Worm (Caenorhabditis elegans) whole organism, L3 larva: Measurements from ENCODE around the gene bet-2.

ENCODE experiments used
- R02D3.7 ChIP-seq: fragments of 150-350 bp; optimal IDR thresholded peaks from 2 replicates; lab custom pipeline; 2014; ENCODE audit warnings: missing biosample characterization, missing genetic modification characterization
- ZK546.5 ChIP-seq: sonication (generic microtip); optimal IDR thresholded peaks from 2 replicates; lab custom pipeline; 2017; ENCODE audit warnings: missing biosample characterization, missing genetic modification characterization
- aly-2 ChIP-seq: fragments of 150-350 bp; optimal IDR thresholded peaks from 2 replicates; lab custom pipeline; 2014; ENCODE audit warnings: missing biosample characterization, missing genetic modification characterization
- ceh-16 ChIP-seq: sonication (generic microtip); optimal IDR thresholded peaks from 2 replicates; lab custom pipeline; 2017; ENCODE audit warnings: missing biosample characterization, missing genetic modification characterization
- ceh-28 ChIP-seq: fragments of 150-350 bp; optimal IDR thresholded peaks from 2 replicates; lab custom pipeline; 2014; ENCODE audit warnings: missing biosample characterization, missing genetic modification reagents, missing genetic modification characterization
- ceh-82 ChIP-seq: fragments of 150-350 bp; optimal IDR thresholded peaks from 2 replicates; lab custom pipeline; 2014; ENCODE audit warnings: missing biosample characterization, missing genetic modification characterization
- daf-12 ChIP-seq: fragments of 150-350 bp; optimal IDR thresholded peaks from 2 replicates; lab custom pipeline; 2014; ENCODE audit warnings: missing biosample characterization, missing genetic modification reagents, missing genetic modification characterization
- elt-1 ChIP-seq: fragments of 150-350 bp; optimal IDR thresholded peaks from 2 replicates; lab custom pipeline; 2014; ENCODE audit warnings: missing biosample characterization, missing genetic modification characterization
- elt-2 ChIP-seq: sonication (generic microtip); optimal IDR thresholded peaks from 2 replicates; lab custom pipeline; 2016; ENCODE audit warnings: missing genetic modification reagents, mild to moderate bottlenecking, missing genetic modification characterization, missing compliant biosample characterization
- elt-3 ChIP-seq, 3 experiments: fragments of 150-350 bp in 1 of 3; sonication (generic microtip) in 2 of 3; optimal IDR thresholded peaks; 2 replicates in 2 of 3; 4 replicates in 1 of 3; lab custom pipeline; 2014 to 2017; ENCODE audit warnings: missing biosample characterization in 3 of 3, missing genetic modification characterization in 3 of 3
- eor-1 ChIP-seq, 2 experiments: fragments of 150-350 bp; optimal IDR thresholded peaks; 2 replicates each; lab custom pipeline; 2014 to 2018; ENCODE audit warnings: missing biosample characterization in 2 of 2, missing genetic modification characterization in 2 of 2
- fkh-2 ChIP-seq: fragments of 150-350 bp; optimal IDR thresholded peaks from 2 replicates; lab custom pipeline; 2014; ENCODE audit warnings: missing biosample characterization, missing genetic modification reagents, missing genetic modification characterization
- fos-1 ChIP-seq: fragments of 150-350 bp; optimal IDR thresholded peaks from 2 replicates; lab custom pipeline; 2014; ENCODE audit warnings: missing biosample characterization, missing genetic modification characterization
- hmg-11 ChIP-seq: sonication (generic microtip); optimal IDR thresholded peaks from 2 replicates; lab custom pipeline; 2016; ENCODE audit warnings: missing genetic modification characterization, missing compliant biosample characterization
- jun-1 ChIP-seq: fragments of 150-350 bp; optimal IDR thresholded peaks from 2 replicates; lab custom pipeline; 2014; ENCODE audit warnings: missing biosample characterization, missing genetic modification reagents, missing genetic modification characterization
- lin-15B ChIP-seq: fragments of 150-350 bp; optimal IDR thresholded peaks from 2 replicates; lab custom pipeline; 2014; ENCODE audit warnings: missing biosample characterization, missing genetic modification characterization
- lin-39 ChIP-seq: fragments of 150-350 bp; optimal IDR thresholded peaks from 2 replicates; lab custom pipeline; 2018; ENCODE audit warnings: missing biosample characterization, missing genetic modification reagents, missing genetic modification characterization
- lsy-12 ChIP-seq: sonication (generic microtip); optimal IDR thresholded peaks from 2 replicates; lab custom pipeline; 2016; ENCODE audit warnings: mild to moderate bottlenecking, missing genetic modification characterization, missing compliant biosample characterization
- mdl-1 ChIP-seq: fragments of 150-350 bp; optimal IDR thresholded peaks from 2 replicates; lab custom pipeline; 2014; ENCODE audit warnings: missing biosample characterization, missing genetic modification characterization
- mml-1 ChIP-seq: fragments of 150-350 bp; sonication (generic microtip); optimal IDR thresholded peaks from 3 replicates; lab custom pipeline; 2014; ENCODE audit warnings: missing biosample characterization, missing genetic modification characterization
- nfya-1 ChIP-seq: sonication (generic microtip); optimal IDR thresholded peaks from 2 replicates; lab custom pipeline; 2017; ENCODE audit warnings: missing genetic modification characterization, mild to moderate bottlenecking, missing compliant biosample characterization, antibody characterized with exemption, moderate library complexity; ENCODE audit not compliant: insufficient read depth
- nhr-11 ChIP-seq: fragments of 150-350 bp; optimal IDR thresholded peaks from 2 replicates; lab custom pipeline; 2014; ENCODE audit warnings: missing biosample characterization, missing genetic modification characterization
- nhr-12 ChIP-seq: fragments of 150-350 bp; optimal IDR thresholded peaks from 2 replicates; lab custom pipeline; 2014; ENCODE audit warnings: missing biosample characterization, missing genetic modification characterization
- nhr-23 ChIP-seq: fragments of 150-350 bp; optimal IDR thresholded peaks from 2 replicates; lab custom pipeline; 2014; ENCODE audit warnings: missing biosample characterization, missing genetic modification reagents, missing genetic modification characterization
- nhr-237 ChIP-seq: fragments of 150-350 bp; optimal IDR thresholded peaks from 2 replicates; lab custom pipeline; 2014; ENCODE audit warnings: missing biosample characterization, missing genetic modification characterization
- nhr-25 ChIP-seq: sonication (generic microtip); optimal IDR thresholded peaks from 2 replicates; lab custom pipeline; 2017; ENCODE audit warnings: missing biosample characterization, missing genetic modification characterization
- nhr-28 ChIP-seq: fragments of 150-350 bp; optimal IDR thresholded peaks from 2 replicates; lab custom pipeline; 2014; ENCODE audit warnings: missing biosample characterization, missing genetic modification characterization
- nhr-43 ChIP-seq: sonication (generic microtip); optimal IDR thresholded peaks from 2 replicates; lab custom pipeline; 2016; ENCODE audit warnings: mild to moderate bottlenecking, missing genetic modification characterization, missing compliant biosample characterization; ENCODE audit not compliant: poor library complexity, severe bottlenecking
- nhr-67 ChIP-seq: fragments of 150-350 bp; optimal IDR thresholded peaks from 2 replicates; lab custom pipeline; 2014; ENCODE audit warnings: missing biosample characterization, missing genetic modification characterization
- nhr-77 ChIP-seq: fragments of 150-350 bp; optimal IDR thresholded peaks from 2 replicates; lab custom pipeline; 2014; ENCODE audit warnings: missing biosample characterization, missing genetic modification characterization
- pha-4 ChIP-seq: fragments of 150-350 bp; optimal IDR thresholded peaks from 2 replicates; lab custom pipeline; 2014; ENCODE audit warnings: missing biosample characterization, missing genetic modification reagents, missing genetic modification characterization
- pqm-1 ChIP-seq: fragments of 150-350 bp; optimal IDR thresholded peaks from 2 replicates; lab custom pipeline; 2017; ENCODE audit warnings: missing biosample characterization, missing genetic modification characterization, inconsistent platforms
- sea-2 ChIP-seq: fragments of 150-350 bp; sonication (generic microtip); optimal IDR thresholded peaks from 4 replicates; lab custom pipeline; 2014; ENCODE audit warnings: missing biosample characterization, missing genetic modification reagents, missing genetic modification characterization
- skn-1 ChIP-seq: fragments of 150-350 bp; optimal IDR thresholded peaks from 2 replicates; lab custom pipeline; 2014; ENCODE audit warnings: missing biosample characterization, missing genetic modification characterization
- snpc-4 ChIP-seq: fragments of 150-350 bp; optimal IDR thresholded peaks from 2 replicates; lab custom pipeline; 2014; ENCODE audit warnings: missing biosample characterization, missing genetic modification characterization
- tbx-2 ChIP-seq: sonication (generic microtip); optimal IDR thresholded peaks from 2 replicates; lab custom pipeline; 2016; ENCODE audit warnings: mild to moderate bottlenecking, missing genetic modification characterization, missing compliant biosample characterization
- unc-39 ChIP-seq: sonication (generic microtip); optimal IDR thresholded peaks from 4 replicates; lab custom pipeline; 2017; ENCODE audit warnings: missing biosample characterization, missing genetic modification characterization
- unc-62 ChIP-seq: fragments of 150-350 bp; sonication (generic microtip); optimal IDR thresholded peaks from 4 replicates; lab custom pipeline; 2014; ENCODE audit warnings: missing biosample characterization, missing genetic modification reagents, missing genetic modification characterization
- zag-1 ChIP-seq: fragments of 150-350 bp; optimal IDR thresholded peaks from 2 replicates; lab custom pipeline; 2014; ENCODE audit warnings: missing biosample characterization, missing genetic modification characterization
- ztf-11 ChIP-seq: fragments of 150-350 bp; optimal IDR thresholded peaks from 2 replicates; lab custom pipeline; 2014; ENCODE audit warnings: missing biosample characterization, missing genetic modification characterization
- ztf-4 ChIP-seq: fragments of 150-350 bp; optimal IDR thresholded peaks from 2 replicates; lab custom pipeline; 2014; ENCODE audit warnings: missing biosample characterization, missing genetic modification characterization

bet-2 gene

DNA sequence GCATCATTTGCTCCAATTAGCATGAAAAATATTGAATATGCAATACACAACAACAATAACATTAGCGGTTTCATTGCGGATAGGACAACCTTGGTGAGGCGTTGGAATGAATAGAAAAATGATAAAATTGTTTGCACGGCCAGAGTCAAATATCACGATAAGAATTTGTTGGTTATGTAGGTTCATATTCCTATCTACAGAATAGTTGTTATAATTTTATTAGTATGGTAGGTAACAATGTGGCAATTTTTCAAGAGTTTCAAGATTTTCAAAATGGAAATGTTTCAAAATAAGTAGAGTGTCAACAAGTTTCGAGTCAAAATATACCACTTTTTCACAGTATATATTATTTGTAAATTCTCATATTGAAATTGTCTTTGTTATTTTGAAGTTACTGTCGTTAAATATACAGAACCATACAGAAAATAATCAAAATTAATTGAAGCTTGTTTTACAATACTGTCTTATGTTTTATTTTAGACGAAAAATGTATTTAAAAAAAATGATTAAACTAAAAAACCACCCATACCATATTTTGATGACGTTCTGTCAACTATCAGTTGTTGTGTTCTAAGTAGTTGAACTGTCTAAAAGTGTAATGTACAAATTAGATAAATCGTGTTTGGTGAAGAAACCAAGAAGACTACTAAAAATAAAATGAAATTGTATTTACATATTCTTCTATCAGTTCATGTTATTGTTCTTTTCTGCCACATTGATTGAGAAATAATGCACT lies 26.6 kb upstream of the bet-2 start, which contains the start of the genes F59F5.3 and F59F5.4:
TSS of gene F59F5.3 (minus strand) at position 101 of the 736 bp plus-strand sequence.
TSS of gene F59F5.4 (plus strand) at position 686 of the 736 bp plus-strand sequence.
- TF ChIP-seq aly-2 (tag; lab: Kevin White, UChicago) (no peak), elt-2 (tag; lab: Kevin White, UChicago) (peak; percentile 27), zag-1 (no peak), daf-12 (tag; lab: Kevin White, UChicago) (no peak), elt-1 (tag; lab: Kevin White, UChicago) (no peak), fos-1 (tag; lab: Kevin White, UChicago) (no peak), pha-4 (tag; lab: Kevin White, UChicago) (no peak), ztf-4 (no peak), nhr-67 (tag; lab: Kevin White, UChicago) (no peak), pqm-1 (peak; percentile 22)
- TF ChIP-seq, all 47 proteins: peak for 2

DNA sequence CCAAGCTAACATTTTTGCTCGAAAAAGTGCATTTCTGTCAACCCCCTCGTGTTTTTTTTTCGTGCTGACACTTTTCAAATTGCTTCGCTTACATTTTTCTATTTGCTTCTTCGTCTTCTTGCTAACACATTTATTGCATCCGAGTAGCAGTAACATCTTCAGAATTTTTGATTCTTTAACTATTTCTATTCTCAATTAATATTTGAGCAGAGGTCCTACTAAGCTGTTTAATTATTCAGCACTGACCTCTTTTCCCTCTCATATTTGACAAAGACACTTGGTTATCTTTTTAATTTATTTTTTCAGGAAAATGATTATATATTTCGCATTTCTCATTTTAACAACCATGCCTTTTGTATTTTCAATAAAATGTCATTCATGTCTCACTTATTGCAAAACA lies 23.4 kb upstream of the bet-2 start, which contains the start of gene F59F5.5:
TSS of gene F59F5.5 (plus strand) at position 301 of the 400 bp plus-strand sequence.
- TF ChIP-seq eor-1 (tag; optimal IDR thresholded peaks at IDR 0.05; lab: Kevin White, UChicago) (no peak), nhr-23 (tag; lab: Kevin White, UChicago) (no peak), nhr-28 (tag; lab: Kevin White, UChicago) (no peak), pha-4 (tag; lab: Kevin White, UChicago) (no peak), nfya-1 (tag; lab: Kevin White, UChicago) (no peak), unc-39 (no peak), aly-2 (tag; lab: Kevin White, UChicago) (no peak), elt-3 (tag; optimal IDR thresholded peaks at IDR 0.05; lab: Kevin White, UChicago) (no peak), jun-1 (tag; lab: Kevin White, UChicago) (no peak), fkh-2 (no peak), ztf-11 (tag; lab: Kevin White, UChicago) (no peak), lin-39 (tag; lab: Kevin White, UChicago) (no peak), ceh-16 (tag; lab: Kevin White, UChicago) (no peak), nhr-77 (tag; lab: Kevin White, UChicago) (no peak), ZK546.5 (tag; lab: Kevin White, UChicago) (no peak), lin-15B (tag; lab: Kevin White, UChicago) (no peak), hmg-11 (no peak), skn-1 (tag; lab: Kevin White, UChicago) (no peak), nhr-11 (tag; lab: Kevin White, UChicago) (no peak), tbx-2 (no peak)

DNA sequence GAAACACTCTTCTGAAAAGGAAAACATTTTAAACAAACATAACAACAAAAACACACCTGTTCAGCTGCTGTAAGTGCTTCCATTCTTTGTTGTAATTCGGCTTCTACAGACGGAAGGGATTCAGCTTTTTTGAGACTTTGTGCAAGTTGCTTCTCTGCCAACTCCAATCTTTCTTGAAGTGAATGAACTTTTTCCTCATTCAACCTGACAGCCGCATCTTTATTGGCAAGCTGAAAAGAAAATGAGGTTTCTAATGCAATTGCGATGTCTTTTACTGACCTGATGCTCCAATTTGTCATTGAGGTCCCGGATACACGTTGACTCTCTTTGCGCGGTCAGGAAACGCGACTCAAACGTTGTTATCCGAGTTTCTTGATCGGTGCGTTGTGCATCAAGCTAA lies 16.0 kb upstream of the bet-2 start:
- TF ChIP-seq jun-1 (tag; lab: Kevin White, UChicago) (no peak), R02D3.7 (tag; lab: Kevin White, UChicago) (no peak), nhr-67 (tag; lab: Kevin White, UChicago) (no peak), fos-1 (tag; lab: Kevin White, UChicago) (no peak), nhr-23 (tag; lab: Kevin White, UChicago) (no peak), ceh-16 (tag; lab: Kevin White, UChicago) (no peak), aly-2 (tag; lab: Kevin White, UChicago) (no peak), ZK546.5 (tag; lab: Kevin White, UChicago) (no peak), ceh-82 (tag; lab: Kevin White, UChicago) (no peak), nhr-11 (tag; lab: Kevin White, UChicago) (no peak)

DNA sequence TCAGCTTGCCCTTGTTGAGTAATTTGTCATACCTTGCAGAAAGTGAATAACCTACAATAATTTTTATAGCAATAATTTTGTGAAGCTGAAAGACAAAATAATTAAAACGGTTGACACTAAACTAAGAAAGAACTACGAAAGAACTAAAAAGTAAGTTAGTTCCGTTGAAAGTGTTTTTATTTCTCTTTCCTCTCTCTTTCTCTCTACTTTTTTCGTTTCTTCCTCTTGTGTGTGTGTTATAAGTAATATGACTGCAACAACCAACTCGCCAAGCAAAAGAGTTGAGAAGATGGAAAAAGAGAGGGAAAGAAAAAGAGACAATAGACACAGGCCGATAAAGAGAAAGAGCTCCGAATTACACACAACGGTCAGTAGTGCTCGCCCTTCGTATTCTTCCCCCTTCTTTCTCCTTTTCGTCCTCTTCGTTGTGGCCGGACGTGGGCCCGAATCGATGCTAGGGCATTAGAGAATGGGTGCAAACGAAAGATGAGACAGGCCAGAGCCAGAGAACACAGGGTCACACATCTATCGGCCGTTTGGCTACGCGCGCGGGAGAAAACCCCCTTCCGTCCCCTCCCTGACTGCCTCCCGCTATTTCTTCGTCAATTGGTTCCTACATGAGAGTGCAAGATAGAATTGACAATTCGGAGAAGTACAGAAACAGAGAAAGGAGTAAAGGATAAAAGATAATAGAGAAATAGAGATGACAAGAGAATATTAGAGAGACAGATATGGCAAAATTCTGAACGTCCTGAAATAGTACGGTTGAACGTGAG lies 13.7 kb upstream of the bet-2 start, which contains the start of gene syd-2:
TSS of gene syd-2 (minus strand) at position 51 of the 776 bp plus-strand sequence.
- no peak for TF ChIP-seq nhr-67 (tag; lab: Kevin White, UChicago)
- no peak for TF ChIP-seq fos-1 (tag; lab: Kevin White, UChicago)
- no peak for TF ChIP-seq elt-3 (tag; optimal IDR thresholded peaks at IDR 0.05; lab: Kevin White, UChicago)
- no peak for TF ChIP-seq fkh-2
- TF ChIP-seq lsy-12 (tag; lab: Kevin White, UChicago) = peak; percentile 30
- TF ChIP-seq pha-4 (tag; lab: Kevin White, UChicago) = peak; percentile 68
- peak; percentile 2 for TF ChIP-seq pqm-1
- TF ChIP-seq ceh-16 (tag; lab: Kevin White, UChicago) = no peak
- peak; percentile 47 for TF ChIP-seq nhr-11 (tag; lab: Kevin White, UChicago)
- peak; percentile 79 for TF ChIP-seq unc-62 (GFP tag; lab: Kevin White, UChicago)
- TF ChIP-seq nhr-23 (tag; lab: Kevin White, UChicago) = peak; percentile 59
- TF ChIP-seq daf-12 (tag; lab: Kevin White, UChicago) = no peak
- no peak for TF ChIP-seq mdl-1 (tag; lab: Kevin White, UChicago)
- no peak for TF ChIP-seq zag-1
- no peak for TF ChIP-seq ZK546.5 (tag; lab: Kevin White, UChicago)
- no peak for TF ChIP-seq nhr-43 (tag; lab: Kevin White, UChicago)
- no peak for TF ChIP-seq snpc-4 (tag; lab: Kevin White, UChicago)
- TF ChIP-seq sea-2 (GFP tag; lab: Kevin White, UChicago) = no peak
- TF ChIP-seq lin-15B (tag; lab: Kevin White, UChicago) = peak; percentile 55
- no peak for TF ChIP-seq aly-2 (tag; lab: Kevin White, UChicago)
- no peak for TF ChIP-seq nhr-237 (tag; lab: Kevin White, UChicago)
- no peak for TF ChIP-seq mml-1
- TF ChIP-seq ztf-11 (tag; lab: Kevin White, UChicago) = no peak
- no peak for TF ChIP-seq nhr-12
- TF ChIP-seq ceh-28 = peak; percentile 70
- peak; percentile 27 for TF ChIP-seq nhr-25 (tag; lab: Kevin White, UChicago)
